Fruit fly (Drosophila melanogaster) whole organism, embryonic: Measurements from ENCODE around the gene Sgs5bis.

Source experiments
- Blimp-1 ChIP-seq: fragments of 200-800 bp; sonication (Bioruptor generic); optimal IDR thresholded peaks from 3 replicates; lab custom pipeline; 2018; ENCODE audit warnings: missing biosample characterization, missing genetic modification characterization, mild to moderate bottlenecking, moderate library complexity, missing genetic modification reagents
- Bteb2 ChIP-seq: fragments of 200-800 bp; sonication (Bioruptor generic); optimal IDR thresholded peaks from 2 replicates; lab custom pipeline; 2016; ENCODE audit warnings: missing biosample characterization, missing genetic modification characterization
- CG10209 ChIP-seq: fragments of 200-800 bp; sonication (Bioruptor generic); optimal IDR thresholded peaks from 3 replicates; lab custom pipeline; 2017; ENCODE audit warnings: missing biosample characterization, mild to moderate bottlenecking, missing genetic modification characterization, missing genetic modification reagents
- CG10267 ChIP-seq: fragments of 200-800 bp; sonication (Bioruptor generic); optimal IDR thresholded peaks from 2 replicates; lab custom pipeline; 2018; ENCODE audit warnings: missing biosample characterization, mild to moderate bottlenecking, missing genetic modification characterization, moderate library complexity
- CG11456 ChIP-seq: fragments of 200-800 bp; sonication (Bioruptor generic); IDR thresholded peaks from 3 replicates; pipeline ENCODE4 v1.3.6; 2022; ENCODE audit warnings: missing biosample characterization, missing genetic modification characterization
- CG1233 ChIP-seq: fragments of 200-800 bp; sonication (Bioruptor generic); optimal IDR thresholded peaks from 4 replicates; lab custom pipeline; 2018; ENCODE audit warnings: missing biosample characterization, mild to moderate bottlenecking, missing genetic modification characterization
- CG14860 ChIP-seq: fragments of 200-800 bp; sonication (Bioruptor generic); IDR thresholded peaks from 3 replicates; pipeline ENCODE4 v1.3.6; 2022; ENCODE audit warnings: missing biosample characterization, missing genetic modification characterization; ENCODE audit not compliant: partially characterized antibody
- CG15269 ChIP-seq: fragments of 200-800 bp; sonication (Bioruptor generic); optimal IDR thresholded peaks from 2 replicates; lab custom pipeline; 2018; ENCODE audit warnings: missing biosample characterization, mild to moderate bottlenecking, missing genetic modification characterization, moderate library complexity
- CG17568 ChIP-seq: fragments of 200-800 bp; sonication (Bioruptor generic); optimal IDR thresholded peaks from 2 replicates; lab custom pipeline; 2018; ENCODE audit warnings: missing biosample characterization, mild to moderate bottlenecking, missing genetic modification characterization, moderate library complexity
- CG17802 ChIP-seq: fragments of 200-800 bp; sonication (Bioruptor generic); optimal IDR thresholded peaks from 2 replicates; lab custom pipeline; 2018; ENCODE audit warnings: missing biosample characterization, mild to moderate bottlenecking, missing genetic modification characterization, moderate library complexity
- CG18764 ChIP-seq: fragments of 200-800 bp; sonication (Bioruptor generic); optimal IDR thresholded peaks from 3 replicates; lab custom pipeline; 2016; ENCODE audit warnings: missing biosample characterization, missing genetic modification characterization
- CG2116 ChIP-seq: fragments of 200-800 bp; sonication (Bioruptor generic); optimal IDR thresholded peaks from 3 replicates; lab custom pipeline; 2018; ENCODE audit warnings: missing biosample characterization, mild to moderate bottlenecking, missing genetic modification characterization
- CG3065 ChIP-seq: fragments of 200-800 bp; sonication (Bioruptor generic); optimal IDR thresholded peaks from 2 replicates; lab custom pipeline; 2016; ENCODE audit warnings: missing biosample characterization, missing genetic modification characterization
- CG3838 ChIP-seq: fragments of 200-800 bp; sonication (Bioruptor generic); optimal IDR thresholded peaks from 3 replicates; lab custom pipeline; 2016; ENCODE audit warnings: missing biosample characterization, missing genetic modification characterization
- CG4707 ChIP-seq: fragments of 200-800 bp; sonication (Bioruptor generic); optimal IDR thresholded peaks from 2 replicates; lab custom pipeline; 2018; ENCODE audit warnings: missing biosample characterization, mild to moderate bottlenecking, missing genetic modification characterization, moderate library complexity
- CG5245 ChIP-seq: fragments of 200-800 bp; sonication (Bioruptor generic); optimal IDR thresholded peaks from 3 replicates; lab custom pipeline; 2016; ENCODE audit warnings: missing biosample characterization, missing genetic modification characterization
- CG6683 ChIP-seq: fragments of 200-800 bp; sonication (Bioruptor generic); optimal IDR thresholded peaks from 2 replicates; lab custom pipeline; 2017; ENCODE audit warnings: missing biosample characterization, mild to moderate bottlenecking, missing genetic modification characterization, missing genetic modification reagents
- CG9727 ChIP-seq: fragments of 200-800 bp; sonication (Bioruptor generic); optimal IDR thresholded peaks from 3 replicates; lab custom pipeline; 2017; ENCODE audit warnings: missing biosample characterization, mild to moderate bottlenecking, missing genetic modification characterization
- Deaf1 ChIP-seq: fragments of 200-800 bp; optimal IDR thresholded peaks from 3 replicates; lab custom pipeline; 2019; ENCODE audit warnings: missing biosample characterization, mild to moderate bottlenecking, missing genetic modification characterization, moderate library complexity
- E2f2 ChIP-seq: fragments of 200-800 bp; sonication (Bioruptor generic); IDR thresholded peaks from 2 replicates; pipeline ENCODE4 v1.3.6; 2022; ENCODE audit warnings: missing biosample characterization, missing genetic modification characterization
- Fer2 ChIP-seq: fragments of 200-800 bp; sonication (Bioruptor generic); optimal IDR thresholded peaks from 2 replicates; lab custom pipeline; 2018; ENCODE audit warnings: missing biosample characterization, mild to moderate bottlenecking, missing genetic modification characterization, moderate library complexity
- Hand ChIP-seq: fragments of 200-800 bp; sonication (Bioruptor generic); optimal IDR thresholded peaks from 2 replicates; lab custom pipeline; 2017; ENCODE audit warnings: mild to moderate bottlenecking, missing biosample characterization, missing genetic modification reagents, missing genetic modification characterization
- HmgZ ChIP-seq: fragments of 200-800 bp; sonication (Bioruptor generic); optimal IDR thresholded peaks from 2 replicates; lab custom pipeline; 2018; ENCODE audit warnings: missing biosample characterization, mild to moderate bottlenecking, missing genetic modification characterization
- Lhr ChIP-seq: fragments of 200-800 bp; sonication (Bioruptor generic); optimal IDR thresholded peaks from 3 replicates; lab custom pipeline; 2017; ENCODE audit warnings: mild to moderate bottlenecking, missing biosample characterization, missing genetic modification reagents, missing genetic modification characterization
- Mrtf ChIP-seq: fragments of 200-800 bp; sonication (Bioruptor generic); IDR thresholded peaks from 3 replicates; pipeline ENCODE4 v1.3.6; 2022; ENCODE audit warnings: missing biosample characterization, missing genetic modification characterization
- NK7.1 ChIP-seq: fragments of 200-800 bp; sonication (Bioruptor generic); optimal IDR thresholded peaks from 3 replicates; lab custom pipeline; 2016; ENCODE audit warnings: missing biosample characterization, missing genetic modification characterization
- amos ChIP-seq: fragments of 200-800 bp; sonication (Bioruptor generic); IDR thresholded peaks from 2 replicates; pipeline ENCODE4 v1.3.6; 2022; ENCODE audit warnings: missing biosample characterization, missing genetic modification characterization; ENCODE audit not compliant: partially characterized antibody
- bab2 ChIP-seq: fragments of 200-800 bp; sonication (Bioruptor generic); optimal IDR thresholded peaks from 2 replicates; lab custom pipeline; 2016; ENCODE audit warnings: missing biosample characterization, missing genetic modification characterization
- caup ChIP-seq: fragments of 200-800 bp; sonication (Bioruptor generic); optimal IDR thresholded peaks from 3 replicates; lab custom pipeline; 2017; ENCODE audit warnings: missing biosample characterization, mild to moderate bottlenecking, missing genetic modification characterization, moderate library complexity; ENCODE audit not compliant: severe bottlenecking
- chinmo ChIP-seq: fragments of 200-800 bp; sonication (Bioruptor generic); IDR thresholded peaks from 4 replicates; pipeline ENCODE4 v1.3.6; 2022; ENCODE audit warnings: missing biosample characterization, missing genetic modification characterization; ENCODE audit not compliant: partially characterized antibody
- crc ChIP-seq: fragments of 200-800 bp; sonication (Bioruptor generic); optimal IDR thresholded peaks from 2 replicates; lab custom pipeline; 2016; ENCODE audit warnings: missing biosample characterization, missing genetic modification characterization
- cwo ChIP-seq: fragments of 200-800 bp; sonication (Bioruptor generic); optimal IDR thresholded peaks from 3 replicates; lab custom pipeline; 2017; ENCODE audit warnings: missing biosample characterization, missing genetic modification characterization, mild to moderate bottlenecking, moderate library complexity, missing genetic modification reagents
- ftz-f1 ChIP-seq: fragments of 200-800 bp; sonication (Bioruptor generic); optimal IDR thresholded peaks from 2 replicates; lab custom pipeline; 2016; ENCODE audit warnings: missing biosample characterization, missing genetic modification characterization
- gcm ChIP-seq: fragments of 200-800 bp; sonication (Bioruptor generic); optimal IDR thresholded peaks from 2 replicates; lab custom pipeline; 2019; ENCODE audit warnings: missing biosample characterization, mild to moderate bottlenecking, missing genetic modification characterization, moderate library complexity
- gem ChIP-seq: fragments of 200-800 bp; sonication (Bioruptor generic); optimal IDR thresholded peaks from 2 replicates; lab custom pipeline; 2019; ENCODE audit warnings: missing biosample characterization, mild to moderate bottlenecking, missing genetic modification characterization, moderate library complexity
- gsb-n ChIP-seq: fragments of 200-800 bp; sonication (Bioruptor generic); optimal IDR thresholded peaks from 3 replicates; lab custom pipeline; 2018; ENCODE audit warnings: missing biosample characterization, mild to moderate bottlenecking, missing genetic modification characterization
- jigr1 ChIP-seq: fragments of 200-800 bp; sonication (Bioruptor generic); IDR thresholded peaks from 3 replicates; pipeline ENCODE4 v1.3.6; 2022; ENCODE audit warnings: missing biosample characterization, missing genetic modification characterization
- ken ChIP-seq: fragments of 200-800 bp; sonication (Bioruptor generic); IDR thresholded peaks from 3 replicates; pipeline ENCODE4 v1.3.6; 2022; ENCODE audit warnings: missing biosample characterization, missing genetic modification characterization
- klu ChIP-seq: fragments of 200-800 bp; sonication (Bioruptor generic); IDR thresholded peaks from 2 replicates; pipeline ENCODE4 v1.3.6; 2022; ENCODE audit warnings: missing biosample characterization, missing genetic modification characterization
- lbe ChIP-seq: fragments of 200-800 bp; sonication (Bioruptor generic); optimal IDR thresholded peaks from 2 replicates; lab custom pipeline; 2016; ENCODE audit warnings: missing biosample characterization, mild to moderate bottlenecking, missing genetic modification characterization
- maf-S ChIP-seq: fragments of 200-800 bp; sonication (Bioruptor generic); optimal IDR thresholded peaks from 2 replicates; lab custom pipeline; 2016; ENCODE audit warnings: missing biosample characterization, missing genetic modification characterization
- repo ChIP-seq: fragments of 200-800 bp; sonication (Bioruptor generic); optimal IDR thresholded peaks from 2 replicates; lab custom pipeline; 2016; ENCODE audit warnings: missing biosample characterization, missing genetic modification characterization
- sens ChIP-seq: fragments of 200-800 bp; sonication (Bioruptor generic); peaks from one replicate; lab custom pipeline; 2016; ENCODE audit warnings: missing biosample characterization, missing genetic modification characterization
- so ChIP-seq: fragments of 200-800 bp; sonication (Bioruptor generic); IDR thresholded peaks from 3 replicates; pipeline ENCODE4 v1.3.6; 2022; ENCODE audit warnings: missing biosample characterization, missing genetic modification characterization
- sqz ChIP-seq: fragments of 200-800 bp; sonication (Bioruptor generic); optimal IDR thresholded peaks from 3 replicates; lab custom pipeline; 2018; ENCODE audit warnings: missing biosample characterization, mild to moderate bottlenecking, missing genetic modification characterization
- stc ChIP-seq: fragments of 200-800 bp; sonication (Bioruptor generic); IDR thresholded peaks from 2 replicates; pipeline ENCODE4 v1.3.6; 2022; ENCODE audit warnings: missing biosample characterization, missing genetic modification characterization
- zen ChIP-seq: fragments of 200-800 bp; sonication (Bioruptor generic); optimal IDR thresholded peaks from 3 replicates; lab custom pipeline; 2018; ENCODE audit warnings: missing biosample characterization, mild to moderate bottlenecking, missing genetic modification characterization, moderate library complexity
- zfh1 ChIP-seq: fragments of 200-800 bp; sonication (Bioruptor generic); IDR thresholded peaks from 3 replicates; pipeline ENCODE4 v1.3.6; 2022; ENCODE audit warnings: missing biosample characterization, missing genetic modification characterization

Sgs5bis gene

DNA sequence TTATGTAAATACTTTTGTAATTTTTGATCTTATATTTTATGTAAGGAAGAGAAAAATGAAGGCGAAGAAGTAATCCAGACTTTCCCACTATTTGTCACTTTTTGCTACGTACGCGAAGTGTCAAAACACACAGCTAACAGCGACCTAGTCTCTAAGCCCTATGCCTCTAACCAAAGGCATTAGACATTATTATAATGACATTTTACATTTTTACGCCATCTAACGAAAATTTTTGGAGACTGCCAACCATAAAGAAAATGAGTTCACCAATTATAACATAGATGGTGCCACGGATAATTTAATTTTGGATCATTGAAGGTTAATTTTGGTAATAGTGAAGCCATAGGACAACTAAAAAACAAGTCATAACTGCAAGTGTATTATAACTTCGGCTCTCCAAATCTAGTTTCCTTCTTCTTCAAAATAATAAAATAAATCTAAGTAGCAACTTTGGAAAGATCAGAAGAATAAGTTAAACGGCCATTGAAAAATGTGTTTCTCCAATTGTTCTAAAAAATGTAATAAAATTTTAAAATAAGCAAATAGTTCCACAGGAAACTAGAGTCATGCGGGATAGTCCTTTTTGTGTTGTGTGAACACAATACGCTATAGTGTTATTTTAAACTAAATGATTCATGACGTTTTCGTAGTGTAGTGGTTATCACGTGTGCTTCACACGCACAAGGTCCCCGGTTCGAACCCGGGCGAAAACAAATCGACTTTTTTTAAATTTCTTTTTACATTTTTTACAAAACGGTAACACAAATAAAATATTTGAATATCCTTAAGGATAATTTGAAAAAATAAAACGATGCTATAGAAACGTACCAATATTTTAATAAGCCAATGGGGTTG lies 23.2 kb downstream of the Sgs5bis start (continued):
- TF ChIP-seq Deaf1 (tag; lab: Kevin White, UChicago) (no peak), CG3838 (GFP tag; lab: Kevin White, UChicago) (no peak), Bteb2 (GFP tag; lab: Kevin White, UChicago) (no peak), CG18764 (GFP tag; lab: Kevin White, UChicago) (no peak), CG4707 (no peak), CG11456 (GFP tag; lab: Robert Waterston, UW) (peak; percentile 80), HmgZ (peak; percentile 46), E2f2 (GFP tag; lab: Robert Waterston, UW) (no peak), klu (no peak), chinmo (GFP tag; lab: Robert Waterston, UW) (peak; percentile 58; the same call in 1 of the 4 replicates), Hand (GFP tag; lab: Kevin White, UChicago) (no peak), gcm (GFP tag; lab: Kevin White, UChicago) (peak; percentile 3), caup (GFP tag; lab: Kevin White, UChicago) (no peak), bab2 (peak; percentile 32), Fer2 (no peak), repo (no peak), lbe (GFP tag; lab: Kevin White, UChicago) (no peak), gem (tag; lab: Kevin White, UChicago) (peak; percentile 20), CG2116 (GFP tag; lab: Kevin White, UChicago) (no peak), Lhr (GFP tag; lab: Kevin White, UChicago) (peak; percentile 26), Blimp-1 (no peak), NK7.1 (GFP tag; lab: Kevin White, UChicago) (no peak), cwo (GFP tag; lab: Kevin White, UChicago) (no peak), zfh1 (GFP tag; lab: Robert Waterston, UW) (peak; percentile 63; the same call in 1 of the 3 replicates), sqz (GFP tag; lab: Kevin White, UChicago) (no peak), CG17802 (tag; lab: Kevin White, UChicago) (no peak), zen (tag; lab: Kevin White, UChicago) (peak; percentile 43), CG10267 (peak; percentile 10), CG3065 (GFP tag; lab: Kevin White, UChicago) (no peak), sens (peak; percentile 81), CG5245 (GFP tag; lab: Kevin White, UChicago) (no peak), CG10209 (no peak), CG9727 (GFP tag; lab: Kevin White, UChicago) (no peak), amos (GFP tag; lab: Robert Waterston, UW) (peak; percentile 50), CG17568 (GFP tag; lab: Kevin White, UChicago) (peak; percentile 39), crc (GFP tag; lab: Kevin White, UChicago) (no peak), ftz-f1 (peak; percentile 76), CG15269 (tag; lab: Kevin White, UChicago) (peak; percentile 21), CG14860 (GFP tag; lab: Robert Waterston, UW) (no peak), maf-S (GFP tag; lab: Kevin White, UChicago) (peak; percentile 1), ken (GFP tag; lab: Robert Waterston, UW) (no peak; the same call in 2 of the 3 replicates), CG6683 (GFP tag; lab: Kevin White, UChicago) (no peak), jigr1 (no peak), CG1233 (GFP tag; lab: Kevin White, UChicago) (no peak), stc (no peak), Mrtf (GFP tag; lab: Robert Waterston, UW) (no peak), gsb-n (tag; lab: Kevin White, UChicago) (peak; percentile 23), so (GFP tag; lab: Robert Waterston, UW) (peak; percentile 46; the same call in 2 of the 3 replicates)
